Fruit fly (Drosophila melanogaster) Kc167 (cell line): ENCODE measurements around the gene CG14452.
"Not testable (repeated sequence)": the region's sequence is repeated elsewhere in the genome, so short reads cannot be mapped to it uniquely, and the experiment has no call there.

ENCODE experiments used
- Myc ChIP-seq: fragments of >200 bp; optimal IDR thresholded peaks from 2 replicates; lab custom pipeline; 2017; ENCODE audit warnings: missing external identifiers
- Sin3A ChIP-seq: fragments of >200 bp; optimal IDR thresholded peaks from 2 replicates; lab custom pipeline; 2018; ENCODE audit warnings: missing external identifiers
- h ChIP-seq: fragments of >200 bp; optimal IDR thresholded peaks from 3 replicates; lab custom pipeline; 2018; ENCODE audit warnings: missing external identifiers
- insv ChIP-seq: fragments of >200 bp; optimal IDR thresholded peaks from 3 replicates; lab custom pipeline; 2018; ENCODE audit warnings: missing external identifiers
- psq ChIP-seq: fragments of >200 bp; optimal IDR thresholded peaks from 2 replicates; lab custom pipeline; 2017; ENCODE audit warnings: missing external identifiers
- ttk ChIP-seq: sonication (Bioruptor generic); optimal IDR thresholded peaks from 2 replicates; lab custom pipeline; 2017; ENCODE audit warnings: missing external identifiers

CG14452 gene

dm6 chr3L:22693712-22694111, 2.0 kb upstream of the CG14452 start, which contains the start of the genes CG12546 and CG14453:
TSS of gene CG12546 (minus strand) at chr3L:22693812.
TSS of gene CG14453 (plus strand) at chr3L:22694083.
- TF ChIP-seq Myc (lab: Kevin White, UChicago): no peak
- TF ChIP-seq insv (lab: Kevin White, UChicago): no peak
- no peak for TF ChIP-seq Sin3A (lab: Kevin White, UChicago)
- TF ChIP-seq psq (lab: Kevin White, UChicago): no peak
- TF ChIP-seq h (lab: Kevin White, UChicago): no peak
- TF ChIP-seq ttk (lab: Kevin White, UChicago): no peak

DNA sequence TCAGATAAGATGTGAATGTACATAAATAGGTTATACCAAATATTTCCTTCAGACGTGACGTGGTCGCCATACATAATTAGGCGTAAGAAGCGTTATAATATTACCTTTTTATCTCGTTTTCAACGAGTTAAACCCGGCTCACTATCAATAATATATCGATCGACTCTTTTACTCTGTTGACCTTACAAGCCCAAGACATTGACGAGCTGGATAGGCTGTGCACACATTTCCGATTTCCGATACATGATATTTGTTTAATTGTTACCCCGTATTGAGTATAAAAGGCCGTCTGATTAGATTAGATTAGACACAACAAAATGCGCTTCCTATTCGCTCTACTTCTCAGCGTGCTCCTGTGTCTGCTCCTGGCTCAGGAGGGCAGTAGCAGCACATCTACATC, 1.2 kb downstream of the CG14452 start, which contains the start of gene CG32453:
Gene CG32453, plus strand, starts transcription at position 301 of the 400 bp plus-strand sequence.
- not testable (repeated sequence) for TF ChIP-seq Sin3A, ttk, Myc (lab: Kevin White, UChicago)

dm6 chr3L:22699133-22699532, 3.4 kb downstream of the CG14452 start, which contains the start of gene CG45116:
TSS of gene CG45116 (plus strand) at chr3L:22699433.
- no peak for TF ChIP-seq ttk (lab: Kevin White, UChicago)
- no peak for TF ChIP-seq psq (lab: Kevin White, UChicago)
- no peak for TF ChIP-seq insv (lab: Kevin White, UChicago)
- no peak for TF ChIP-seq Myc (lab: Kevin White, UChicago)
- TF ChIP-seq h (lab: Kevin White, UChicago): no peak
- TF ChIP-seq Sin3A (lab: Kevin White, UChicago): no peak

dm6 chr3L:22711855-22712254, 16.1 kb downstream of the CG14452 start, which contains the start of gene CG11370:
TSS of gene CG11370 (plus strand) at chr3L:22712155.
- TF ChIP-seq psq (lab: Kevin White, UChicago) (no peak), Sin3A (lab: Kevin White, UChicago) (no peak), h (lab: Kevin White, UChicago) (no peak), ttk (lab: Kevin White, UChicago) (no peak), insv (lab: Kevin White, UChicago) (no peak), Myc (lab: Kevin White, UChicago) (no peak)

DNA sequence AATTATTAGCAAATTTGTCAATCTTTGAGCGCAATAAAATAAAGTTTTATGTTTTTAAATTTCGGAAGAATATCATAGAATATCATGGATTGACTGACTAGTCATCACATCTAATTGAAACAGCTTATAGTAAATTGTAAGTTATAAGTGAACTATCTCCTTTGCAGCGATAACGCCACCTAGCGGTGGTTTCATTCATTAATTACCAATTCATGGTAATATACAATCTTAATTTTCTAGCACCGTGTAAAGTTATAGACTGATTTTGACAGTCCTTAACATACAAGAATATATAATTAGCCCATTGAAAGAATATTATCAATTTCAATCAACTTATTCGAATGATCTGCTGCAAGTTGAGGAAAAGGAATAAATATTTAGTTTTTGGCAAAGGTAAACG, 17.9 kb downstream of the CG14452 start:
- TF ChIP-seq Sin3A (lab: Kevin White, UChicago) (no peak), h (lab: Kevin White, UChicago) (no peak), Myc (lab: Kevin White, UChicago) (no peak), ttk (lab: Kevin White, UChicago) (no peak), psq (lab: Kevin White, UChicago) (no peak), insv (lab: Kevin White, UChicago) (no peak)

DNA sequence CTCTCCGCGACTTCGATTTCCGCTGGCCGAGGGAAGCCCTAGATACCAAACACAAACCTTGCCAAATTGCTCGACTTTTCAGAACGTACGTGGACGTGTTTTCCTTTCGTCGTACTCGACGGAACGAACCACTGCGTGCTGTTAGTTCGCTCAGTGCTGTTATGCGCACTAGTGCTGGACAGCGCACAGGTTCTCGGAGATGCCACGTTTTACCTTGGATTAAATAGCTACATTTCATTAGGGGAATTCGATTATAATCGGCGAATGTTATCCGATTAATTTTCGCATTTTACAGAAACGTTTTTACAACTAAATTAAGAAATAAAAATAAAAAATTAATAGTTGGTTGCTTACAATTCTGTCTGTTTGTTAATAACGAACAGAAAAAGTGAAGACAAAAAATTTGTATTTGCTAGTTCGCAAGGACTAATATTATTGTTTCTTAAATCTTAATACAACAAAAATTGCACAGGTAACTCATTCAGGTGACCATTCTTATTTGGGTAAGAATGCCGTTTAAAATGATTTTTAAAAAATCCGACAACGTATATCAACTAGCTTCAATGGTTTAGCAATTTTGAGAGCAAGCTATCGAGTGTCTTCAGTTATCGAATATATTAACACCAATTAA, 21.5 kb downstream of the CG14452 start, which contains the start of the genes ArfGAP3 and CG32452:
Gene ArfGAP3, minus strand, starts transcription at position 441 of the 631 bp plus-strand sequence.
Gene CG32452, plus strand, starts transcription at position 592 of the 631 bp plus-strand sequence.
- TF ChIP-seq insv (lab: Kevin White, UChicago) (no peak), Myc (lab: Kevin White, UChicago) (no peak), h (lab: Kevin White, UChicago) (no peak), Sin3A (lab: Kevin White, UChicago) (no peak), psq (lab: Kevin White, UChicago) (peak; percentile 77), ttk (lab: Kevin White, UChicago) (no peak)

DNA sequence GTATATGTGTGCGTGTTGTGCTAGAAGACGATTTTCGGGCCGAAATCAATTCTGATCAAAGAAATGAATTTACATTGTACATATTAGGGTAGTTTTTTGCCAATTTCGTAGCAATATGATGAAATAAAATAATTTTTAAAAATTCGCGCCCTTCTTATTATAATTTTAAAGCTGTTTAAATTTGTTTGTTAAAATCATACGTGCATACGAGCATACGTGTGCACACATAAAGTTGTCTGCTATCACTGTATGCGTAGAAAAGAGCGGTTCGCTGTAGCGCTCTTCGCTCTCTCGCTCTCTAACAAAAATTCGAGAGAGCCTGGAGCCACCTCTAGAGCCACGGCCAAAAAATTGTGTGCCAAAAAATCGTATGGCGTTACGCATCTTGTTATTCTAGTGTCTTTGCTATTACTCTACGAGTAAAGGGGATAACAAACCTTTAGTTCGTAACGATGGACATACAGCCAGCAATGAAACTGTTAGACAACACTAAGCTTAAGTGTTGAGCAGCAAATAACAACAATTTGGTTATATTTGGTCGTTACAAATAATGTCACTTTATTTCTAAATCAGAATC, 25.0 kb downstream of the CG14452 start, which contains the start of gene mael:
Gene mael, plus strand, starts transcription at position 510 of the 577 bp plus-strand sequence.
- TF ChIP-seq Myc, insv, ttk (lab: Kevin White, UChicago): not testable (repeated sequence)

DNA sequence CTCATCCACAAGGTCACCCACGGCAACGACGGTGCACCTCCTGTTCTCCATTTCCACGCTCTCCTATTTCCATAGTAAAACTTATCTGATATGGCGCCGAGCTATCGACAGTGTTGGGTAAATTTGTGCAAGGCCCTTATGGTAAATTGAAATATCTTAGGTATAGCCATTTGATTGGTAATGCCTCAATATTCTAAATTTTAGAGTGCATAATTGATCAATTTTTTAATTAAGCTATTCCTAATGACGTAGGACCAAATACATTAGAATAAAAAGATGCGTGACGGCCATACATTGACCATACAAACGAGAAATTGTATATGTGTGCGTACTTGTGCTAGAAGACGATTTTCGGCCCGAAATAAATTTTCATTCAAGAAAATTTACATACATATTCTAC, 26.2 kb downstream of the CG14452 start, which contains the start of gene CG14451:
Gene CG14451, minus strand, starts transcription at position 101 of the 400 bp plus-strand sequence.
- no peak for TF ChIP-seq psq (lab: Kevin White, UChicago)
- no peak for TF ChIP-seq insv (lab: Kevin White, UChicago)
- TF ChIP-seq ttk (lab: Kevin White, UChicago): no peak
- TF ChIP-seq Sin3A (lab: Kevin White, UChicago): no peak
- TF ChIP-seq Myc (lab: Kevin White, UChicago): no peak
- TF ChIP-seq h (lab: Kevin White, UChicago): no peak

DNA sequence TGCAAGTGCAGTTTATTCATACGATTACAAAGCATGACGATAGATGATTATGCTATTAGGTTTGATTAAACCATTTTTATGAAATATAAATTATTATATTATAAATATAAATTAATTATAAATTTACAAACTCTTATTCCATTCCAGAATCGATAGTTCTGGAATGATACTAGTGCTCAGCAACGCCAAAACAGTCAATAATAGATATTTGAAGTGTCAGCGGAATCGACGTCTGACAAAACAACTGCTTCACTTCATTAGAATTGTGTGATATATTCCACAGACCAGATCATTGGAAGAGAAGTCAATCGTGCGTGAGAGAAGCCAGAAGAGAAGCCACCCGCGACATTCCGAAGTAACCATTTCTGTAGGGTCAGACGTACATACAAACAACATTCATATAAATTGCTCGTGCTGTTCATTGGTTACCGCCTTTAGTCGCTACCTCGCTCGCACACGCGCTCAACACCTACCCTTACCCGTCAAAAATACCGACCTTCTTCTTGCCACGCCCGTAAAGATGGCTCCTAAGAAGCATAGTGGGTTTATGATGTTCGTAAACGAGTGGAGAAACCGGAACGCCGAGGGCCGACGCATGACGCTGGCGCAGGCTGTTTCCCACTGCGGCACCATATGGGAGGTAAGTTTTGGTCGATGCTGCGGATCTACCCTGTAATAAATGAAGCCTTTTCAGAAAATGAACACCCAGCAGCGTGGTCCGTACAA, 28.5 kb downstream of the CG14452 start:
- TF ChIP-seq ttk (lab: Kevin White, UChicago): no peak
- TF ChIP-seq psq (lab: Kevin White, UChicago): no peak
- no peak for TF ChIP-seq Sin3A (lab: Kevin White, UChicago)
- no peak for TF ChIP-seq h (lab: Kevin White, UChicago)
- no peak for TF ChIP-seq insv (lab: Kevin White, UChicago)

DNA sequence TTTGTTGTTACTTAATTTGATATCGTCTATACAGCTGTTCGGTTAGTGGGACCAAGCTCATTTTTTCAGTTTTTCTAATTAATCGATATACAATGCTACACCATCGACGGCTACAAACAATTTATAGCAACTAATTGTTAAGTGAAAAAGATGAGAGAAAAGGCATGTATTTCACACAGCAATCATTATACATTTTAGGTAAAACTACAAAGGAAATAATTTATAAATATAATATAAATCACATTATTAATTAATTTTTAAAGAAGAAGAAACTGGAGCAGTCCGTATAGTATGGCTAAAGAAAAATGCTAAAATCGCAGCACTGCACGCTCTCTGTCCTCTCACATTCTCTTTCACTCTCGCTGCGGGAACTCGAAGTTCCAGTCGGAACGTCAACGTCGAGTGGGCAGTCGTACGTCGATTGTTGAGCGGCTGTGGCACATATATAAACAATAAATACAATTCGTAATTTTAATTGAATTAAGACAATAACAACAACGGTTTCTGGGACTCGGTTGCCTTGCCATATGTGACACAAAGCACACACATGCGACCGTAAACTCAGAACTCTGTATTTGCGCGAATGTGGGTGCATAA, 32.1 kb downstream of the CG14452 start, which contains the start of the genes CG14450 and CG11367:
Gene CG14450, minus strand, starts transcription at position 51 of the 597 bp plus-strand sequence.
Gene CG11367, plus strand, starts transcription at position 373 of the 597 bp plus-strand sequence.
- no peak for TF ChIP-seq insv (lab: Kevin White, UChicago)
- TF ChIP-seq Myc (lab: Kevin White, UChicago): no peak
- TF ChIP-seq psq (lab: Kevin White, UChicago): no peak
- no peak for TF ChIP-seq ttk (lab: Kevin White, UChicago)
- no peak for TF ChIP-seq Sin3A (lab: Kevin White, UChicago)
- no peak for TF ChIP-seq h (lab: Kevin White, UChicago)
